Fruit fly (Drosophila melanogaster) whole organism, adult: ENCODE results near the gene ppk27.

Experiments
- CG11617 ChIP-seq: fragments of 200-800 bp; sonication (Bioruptor generic); optimal IDR thresholded peaks from 2 replicates; lab custom pipeline; 2017; ENCODE audit warnings: mild to moderate bottlenecking, missing biosample characterization, missing genetic modification reagents, missing genetic modification characterization
- CG12768 ChIP-seq: fragments of 200-800 bp; sonication (Bioruptor generic); optimal IDR thresholded peaks from 2 replicates; lab custom pipeline; 2017; ENCODE audit warnings: missing biosample characterization, missing genetic modification characterization, mild to moderate bottlenecking, moderate library complexity, missing genetic modification reagents
- CG14711 ChIP-seq: fragments of 200-800 bp; sonication (Bioruptor generic); optimal IDR thresholded peaks from 2 replicates; lab custom pipeline; 2018; ENCODE audit warnings: missing biosample characterization, mild to moderate bottlenecking, missing genetic modification characterization, moderate library complexity
- CG1620 ChIP-seq: fragments of 200-800 bp; sonication (Bioruptor generic); optimal IDR thresholded peaks from 2 replicates; lab custom pipeline; 2016; ENCODE audit warnings: missing biosample characterization, missing genetic modification characterization
- CG33017 ChIP-seq: fragments of 200-800 bp; sonication (Bioruptor generic); optimal IDR thresholded peaks from 2 replicates; lab custom pipeline; 2018; ENCODE audit warnings: missing biosample characterization, mild to moderate bottlenecking, missing genetic modification characterization, moderate library complexity
- CG5204 ChIP-seq: fragments of 200-800 bp; sonication (Bioruptor generic); optimal IDR thresholded peaks from 2 replicates; lab custom pipeline; 2016; ENCODE audit warnings: missing biosample characterization, missing genetic modification characterization
- CG7045 ChIP-seq: fragments of 200-800 bp; sonication (Bioruptor generic); optimal IDR thresholded peaks from 2 replicates; lab custom pipeline; 2017; ENCODE audit warnings: missing biosample characterization, mild to moderate bottlenecking, missing genetic modification characterization
- CG7101 ChIP-seq: fragments of 200-800 bp; sonication (Bioruptor generic); optimal IDR thresholded peaks from 2 replicates; lab custom pipeline; 2018; ENCODE audit warnings: missing biosample characterization, mild to moderate bottlenecking, missing genetic modification characterization, moderate library complexity
- Clk ChIP-seq: fragments of 200-800 bp; sonication (Bioruptor generic); optimal IDR thresholded peaks from 2 replicates; lab custom pipeline; 2017; ENCODE audit warnings: missing biosample characterization, missing genetic modification characterization
- Crg-1 ChIP-seq: fragments of 200-800 bp; sonication (Bioruptor generic); optimal IDR thresholded peaks from 2 replicates; lab custom pipeline; 2016; ENCODE audit warnings: missing biosample characterization, missing genetic modification characterization
- Hr96 ChIP-seq: fragments of 200-800 bp; sonication (Bioruptor generic); optimal IDR thresholded peaks from 2 replicates; lab custom pipeline; 2016; ENCODE audit warnings: missing biosample characterization, missing genetic modification characterization
- Mnt ChIP-seq: fragments of 200-800 bp; sonication (Bioruptor generic); optimal IDR thresholded peaks from 2 replicates; lab custom pipeline; 2016; ENCODE audit warnings: missing biosample characterization, mild to moderate bottlenecking, missing genetic modification characterization
- bab1 ChIP-seq: fragments of 200-800 bp; sonication (Bioruptor generic); optimal IDR thresholded peaks from 3 replicates; lab custom pipeline; 2019; ENCODE audit warnings: missing biosample characterization, mild to moderate bottlenecking, missing genetic modification characterization, moderate library complexity
- cic ChIP-seq: fragments of 200-800 bp; sonication (Bioruptor generic); optimal IDR thresholded peaks from 2 replicates; lab custom pipeline; 2017; ENCODE audit warnings: missing biosample characterization, mild to moderate bottlenecking, missing genetic modification characterization, moderate library complexity
- cnc ChIP-seq, 2 experiments: fragments of >200 bp; optimal IDR thresholded peaks; 2 replicates each; lab custom pipeline; 2017
- kay ChIP-seq: fragments of 200-800 bp; sonication (Bioruptor generic); peaks from one replicate; lab custom pipeline; 2016; ENCODE audit warnings: missing biosample characterization, missing genetic modification characterization, borderline replicate concordance
- ovo ChIP-seq: fragments of 200-800 bp; sonication (Bioruptor generic); optimal IDR thresholded peaks from 2 replicates; lab custom pipeline; 2016; ENCODE audit warnings: missing biosample characterization, missing genetic modification characterization
- pad ChIP-seq: fragments of 200-800 bp; sonication (Bioruptor generic); optimal IDR thresholded peaks from 3 replicates; lab custom pipeline; 2017; ENCODE audit warnings: missing biosample characterization, missing genetic modification characterization, mild to moderate bottlenecking, moderate library complexity, missing genetic modification reagents
- tj ChIP-seq: fragments of 200-800 bp; sonication (Bioruptor generic); optimal IDR thresholded peaks from 3 replicates; lab custom pipeline; 2017; ENCODE audit warnings: missing biosample characterization, mild to moderate bottlenecking, missing genetic modification characterization, moderate library complexity
- toe ChIP-seq: fragments of 200-800 bp; sonication (Bioruptor generic); optimal IDR thresholded peaks from 2 replicates; lab custom pipeline; 2016; ENCODE audit warnings: missing biosample characterization, missing genetic modification characterization

The ppk27 gene

dm6 chr3L:3747276-3747675, 7.7 kb downstream of the ppk27 start:
- TF ChIP-seq cic (GFP tag; lab: Kevin White, UChicago) (no peak), Clk (GFP tag; lab: Kevin White, UChicago) (no peak), ovo (GFP tag; lab: Kevin White, UChicago) (no peak), Mnt (GFP tag; lab: Kevin White, UChicago) (no peak), bab1 (GFP tag; lab: Kevin White, UChicago) (no peak), CG12768 (GFP tag; lab: Kevin White, UChicago) (no peak), CG5204 (GFP tag; lab: Kevin White, UChicago) (no peak), Hr96 (GFP tag; lab: Kevin White, UChicago) (no peak), CG7101 (tag; lab: Kevin White, UChicago) (no peak), tj (GFP tag; lab: Kevin White, UChicago) (no peak), Crg-1 (GFP tag; lab: Kevin White, UChicago) (no peak), CG1620 (GFP tag; lab: Kevin White, UChicago) (no peak), CG7045 (no peak), CG11617 (GFP tag; lab: Kevin White, UChicago) (no peak), cnc (optimal IDR thresholded peaks at IDR 0.05; lab: Kevin White, UChicago) (no peak), kay (no peak), CG14711 (tag; lab: Kevin White, UChicago) (no peak)

- no peak for TF ChIP-seq bab1 (GFP tag; lab: Kevin White, UChicago)
- TF ChIP-seq CG33017 (tag; lab: Kevin White, UChicago) = no peak
- no peak for TF ChIP-seq cic (GFP tag; lab: Kevin White, UChicago)
- no peak for TF ChIP-seq CG7101 (tag; lab: Kevin White, UChicago)
- no peak for TF ChIP-seq pad (GFP tag; lab: Kevin White, UChicago)
- TF ChIP-seq CG1620 (GFP tag; lab: Kevin White, UChicago) = no peak
- no peak for TF ChIP-seq Mnt (GFP tag; lab: Kevin White, UChicago)
Observed at dm6 chr3L:3733039-3733599, 21.9 kb downstream of the ppk27 start.

- TF ChIP-seq ovo (GFP tag; lab: Kevin White, UChicago) = no peak
- TF ChIP-seq CG11617 (GFP tag; lab: Kevin White, UChicago) = no peak
Observed at dm6 chr3L:3726217-3726616, 28.8 kb downstream of the ppk27 start.

- no peak for TF ChIP-seq Clk (GFP tag; lab: Kevin White, UChicago)
- no peak for TF ChIP-seq CG33017 (tag; lab: Kevin White, UChicago)
- no peak for TF ChIP-seq CG7045
- no peak for TF ChIP-seq cnc (optimal IDR thresholded peaks at IDR 0.05; lab: Kevin White, UChicago)
- TF ChIP-seq kay = no peak
- no peak for TF ChIP-seq Hr96 (GFP tag; lab: Kevin White, UChicago)
- TF ChIP-seq CG1620 (GFP tag; lab: Kevin White, UChicago) = no peak
- TF ChIP-seq CG14711 (tag; lab: Kevin White, UChicago) = no peak
- TF ChIP-seq CG5204 (GFP tag; lab: Kevin White, UChicago) = no peak
- TF ChIP-seq bab1 (GFP tag; lab: Kevin White, UChicago) = no peak
- no peak for TF ChIP-seq tj (GFP tag; lab: Kevin White, UChicago)
- no peak for TF ChIP-seq CG7101 (tag; lab: Kevin White, UChicago)
- no peak for TF ChIP-seq CG11617 (GFP tag; lab: Kevin White, UChicago)
- no peak for TF ChIP-seq toe (GFP tag; lab: Kevin White, UChicago)
- TF ChIP-seq Mnt (GFP tag; lab: Kevin White, UChicago) = no peak
- TF ChIP-seq pad (GFP tag; lab: Kevin White, UChicago) = no peak
Observed at dm6 chr3L:3713725-3714124, 41.3 kb downstream of the ppk27 start, which contains the start of gene CG43089. Gene CG43089 (plus strand): TSS chr3L:3714027.

- no peak for TF ChIP-seq cic (GFP tag; lab: Kevin White, UChicago)
- TF ChIP-seq CG33017 (tag; lab: Kevin White, UChicago) = no peak
- TF ChIP-seq ovo (GFP tag; lab: Kevin White, UChicago) = no peak
- TF ChIP-seq cnc (optimal IDR thresholded peaks at IDR 0.05; lab: Kevin White, UChicago) = no peak
- TF ChIP-seq CG5204 (GFP tag; lab: Kevin White, UChicago) = no peak
- TF ChIP-seq Hr96 (GFP tag; lab: Kevin White, UChicago) = no peak
- no peak for TF ChIP-seq CG12768 (GFP tag; lab: Kevin White, UChicago)
- no peak for TF ChIP-seq tj (GFP tag; lab: Kevin White, UChicago)
- no peak for TF ChIP-seq Crg-1 (GFP tag; lab: Kevin White, UChicago)
Observed at dm6 chr3L:3712914-3713313, 42.1 kb downstream of the ppk27 start.

dm6 chr3L:3709358-3709757, 45.6 kb downstream of the ppk27 start:
- TF ChIP-seq Mnt (GFP tag; lab: Kevin White, UChicago) = no peak
- TF ChIP-seq tj (GFP tag; lab: Kevin White, UChicago) = no peak
- no peak for TF ChIP-seq CG12768 (GFP tag; lab: Kevin White, UChicago)
- TF ChIP-seq ovo (GFP tag; lab: Kevin White, UChicago) = no peak
- no peak for TF ChIP-seq CG1620 (GFP tag; lab: Kevin White, UChicago)
- no peak for TF ChIP-seq toe (GFP tag; lab: Kevin White, UChicago)
- no peak for TF ChIP-seq Hr96 (GFP tag; lab: Kevin White, UChicago)
- no peak for TF ChIP-seq Clk (GFP tag; lab: Kevin White, UChicago)
- TF ChIP-seq CG7045 = no peak
- no peak for TF ChIP-seq pad (GFP tag; lab: Kevin White, UChicago)
- no peak for TF ChIP-seq cic (GFP tag; lab: Kevin White, UChicago)
- TF ChIP-seq CG33017 (tag; lab: Kevin White, UChicago) = no peak
- TF ChIP-seq bab1 (GFP tag; lab: Kevin White, UChicago) = no peak
- no peak for TF ChIP-seq CG11617 (GFP tag; lab: Kevin White, UChicago)
